Fruit fly (Drosophila melanogaster) whole organism, embryonic: ENCODE results near the gene tho2.

Experiments
- Adf1 ChIP-seq: fragments of 200-800 bp; sonication (Bioruptor generic); IDR thresholded peaks from 2 replicates; pipeline ENCODE4 v1.3.6; 2022; ENCODE audit warnings: missing biosample characterization, missing genetic modification characterization
- CG11085 ChIP-seq: fragments of 200-800 bp; sonication (Bioruptor generic); IDR thresholded peaks from 2 replicates; pipeline ENCODE4 v1.3.6; 2022; ENCODE audit warnings: missing biosample characterization, missing genetic modification characterization
- CG12299 ChIP-seq: fragments of 200-800 bp; sonication (Bioruptor generic); optimal IDR thresholded peaks from 2 replicates; lab custom pipeline; 2018; ENCODE audit warnings: missing biosample characterization, mild to moderate bottlenecking, missing genetic modification characterization
- CG13123 ChIP-seq: fragments of 200-800 bp; sonication (Bioruptor generic); optimal IDR thresholded peaks from 2 replicates; lab custom pipeline; 2016; ENCODE audit warnings: missing biosample characterization, missing genetic modification characterization
- CG14441 ChIP-seq: fragments of 200-800 bp; sonication (Bioruptor generic); IDR thresholded peaks from 2 replicates; pipeline ENCODE4 v1.3.6; 2022; ENCODE audit warnings: missing biosample characterization, missing genetic modification characterization
- CG14667 ChIP-seq: fragments of 200-800 bp; sonication (Bioruptor generic); IDR thresholded peaks from 2 replicates; pipeline ENCODE4 v1.3.6; 2022; ENCODE audit warnings: missing biosample characterization, missing genetic modification characterization
- CG15696 ChIP-seq: fragments of 200-800 bp; sonication (Bioruptor generic); optimal IDR thresholded peaks from 2 replicates; lab custom pipeline; 2019; ENCODE audit warnings: missing biosample characterization, mild to moderate bottlenecking, missing genetic modification characterization, moderate library complexity
- CG18619 ChIP-seq: fragments of 200-800 bp; sonication (Bioruptor generic); optimal IDR thresholded peaks from 3 replicates; lab custom pipeline; 2017; ENCODE audit warnings: missing biosample characterization, mild to moderate bottlenecking, missing genetic modification characterization
- CG2875 ChIP-seq: fragments of 200-800 bp; sonication (Bioruptor generic); optimal IDR thresholded peaks from 2 replicates; lab custom pipeline; 2017; ENCODE audit warnings: missing biosample characterization, mild to moderate bottlenecking, missing genetic modification characterization, missing genetic modification reagents
- CG31388 ChIP-seq: fragments of 200-800 bp; sonication (Bioruptor generic); optimal IDR thresholded peaks from 2 replicates; lab custom pipeline; 2016; ENCODE audit warnings: missing biosample characterization, missing genetic modification characterization
- CG3407 ChIP-seq: fragments of 200-800 bp; sonication (Bioruptor generic); optimal IDR thresholded peaks from 2 replicates; lab custom pipeline; 2018; ENCODE audit warnings: missing biosample characterization, mild to moderate bottlenecking, missing genetic modification characterization
- CG4360 ChIP-seq: fragments of 200-800 bp; sonication (Bioruptor generic); IDR thresholded peaks from 2 replicates; pipeline ENCODE4 v1.3.6; 2022; ENCODE audit warnings: missing biosample characterization, missing genetic modification characterization
- CG4617 ChIP-seq: fragments of 200-800 bp; sonication (Bioruptor generic); optimal IDR thresholded peaks from 3 replicates; lab custom pipeline; 2016; ENCODE audit warnings: missing biosample characterization, missing genetic modification characterization, borderline replicate concordance
- CG7357 ChIP-seq: fragments of 200-800 bp; sonication (Bioruptor generic); IDR thresholded peaks from 3 replicates; pipeline ENCODE4 v1.3.6; 2022; ENCODE audit warnings: missing biosample characterization, missing genetic modification characterization
- CG7839 ChIP-seq: fragments of 200-800 bp; sonication (Bioruptor generic); optimal IDR thresholded peaks from 3 replicates; lab custom pipeline; 2018; ENCODE audit warnings: missing biosample characterization, mild to moderate bottlenecking, missing genetic modification characterization, moderate library complexity
- CG7928 ChIP-seq: fragments of 200-800 bp; sonication (Bioruptor generic); optimal IDR thresholded peaks from 2 replicates; lab custom pipeline; 2017; ENCODE audit warnings: missing biosample characterization, mild to moderate bottlenecking, missing genetic modification characterization
- Dad ChIP-seq: fragments of 200-800 bp; sonication (Bioruptor generic); optimal IDR thresholded peaks from 3 replicates; lab custom pipeline; 2016; ENCODE audit warnings: missing biosample characterization, missing genetic modification characterization
- Dbx ChIP-seq: fragments of 200-800 bp; sonication (Bioruptor generic); IDR thresholded peaks from 3 replicates; pipeline ENCODE4 v1.3.6; 2022; ENCODE audit warnings: missing biosample characterization, missing genetic modification characterization
- Dfd ChIP-seq, 2 experiments: fragments of >200 bp; optimal IDR thresholded peaks; 2 replicates each; lab custom pipeline; 2017; ENCODE audit warnings: missing biosample characterization in 2 of 2, missing genetic modification characterization in 2 of 2
- Drgx ChIP-seq: fragments of 200-800 bp; sonication (Bioruptor generic); IDR thresholded peaks from 2 replicates; pipeline ENCODE4 v1.3.6; 2022; ENCODE audit warnings: missing biosample characterization, missing genetic modification characterization
- Elba2 ChIP-seq: fragments of 200-800 bp; sonication (Bioruptor generic); optimal IDR thresholded peaks from 3 replicates; lab custom pipeline; 2016; ENCODE audit warnings: missing biosample characterization, missing genetic modification characterization
- Ets65A ChIP-seq: fragments of 200-800 bp; sonication (Bioruptor generic); peaks from one replicate; lab custom pipeline; 2016; ENCODE audit warnings: missing biosample characterization, missing genetic modification characterization
- Meics ChIP-seq: fragments of 200-800 bp; sonication (Bioruptor generic); optimal IDR thresholded peaks from 2 replicates; lab custom pipeline; 2017; ENCODE audit warnings: missing biosample characterization, mild to moderate bottlenecking, missing genetic modification characterization
- Pdp1 ChIP-seq, 2 experiments: fragments of 200-800 bp; sonication (Bioruptor generic); optimal IDR thresholded peaks; 3 replicates each; lab custom pipeline; 2016; ENCODE audit warnings: missing biosample characterization in 2 of 2, missing genetic modification characterization in 2 of 2, mild to moderate bottlenecking in 1 of 2, moderate library complexity in 1 of 2
- Rfx ChIP-seq: fragments of 200-800 bp; sonication (Bioruptor generic); IDR thresholded peaks from 2 replicates; pipeline ENCODE4 v1.3.6; 2022; ENCODE audit warnings: missing biosample characterization, missing genetic modification characterization
- Stat92E ChIP-seq, 3 experiments: fragments of >200 bp in 2 of 3; fragments of 200-800 bp in 1 of 3; sonication (Bioruptor generic) in 1 of 3; optimal IDR thresholded peaks; 2 replicates each; lab custom pipeline; 2017 to 2019; ENCODE audit warnings: missing biosample characterization in 3 of 3, missing genetic modification characterization in 3 of 3, mild to moderate bottlenecking in 1 of 3, moderate library complexity in 1 of 3
- Trl ChIP-seq, 3 experiments: fragments of >200 bp in 2 of 3; fragments of 200-800 bp in 1 of 3; sonication (Bioruptor generic) in 1 of 3; optimal IDR thresholded peaks; 2 replicates in 1 of 3; 3 replicates in 2 of 3; lab custom pipeline; 2016 to 2017; ENCODE audit warnings: missing biosample characterization in 1 of 3, missing genetic modification characterization in 1 of 3
- aop ChIP-seq: fragments of 200-800 bp; sonication (Bioruptor generic); IDR thresholded peaks from 2 replicates; pipeline ENCODE4 v1.3.6; 2022; ENCODE audit warnings: missing biosample characterization, missing genetic modification characterization
- cg ChIP-seq: fragments of 200-800 bp; sonication (Bioruptor generic); optimal IDR thresholded peaks from 3 replicates; lab custom pipeline; 2019; ENCODE audit warnings: missing biosample characterization, mild to moderate bottlenecking, missing genetic modification characterization, moderate library complexity
- chinmo ChIP-seq: fragments of 200-800 bp; sonication (Bioruptor generic); IDR thresholded peaks from 4 replicates; pipeline ENCODE4 v1.3.6; 2022; ENCODE audit warnings: missing biosample characterization, missing genetic modification characterization; ENCODE audit not compliant: partially characterized antibody
- croc ChIP-seq: fragments of 200-800 bp; sonication (Bioruptor generic); conservative IDR thresholded peaks from 3 replicates; pipeline ENCODE4 v1.3.6; 2022; ENCODE audit warnings: missing biosample characterization, missing genetic modification characterization
- crol ChIP-seq: fragments of 200-800 bp; sonication (Bioruptor generic); IDR thresholded peaks from 2 replicates; pipeline ENCODE4 v1.3.6; 2022; ENCODE audit warnings: missing biosample characterization, missing genetic modification characterization
- dpn ChIP-seq, 2 experiments: fragments of 200-800 bp; sonication (Bioruptor generic); optimal IDR thresholded peaks; 3 replicates each; lab custom pipeline; 2016; ENCODE audit warnings: missing biosample characterization in 2 of 2, missing genetic modification characterization in 2 of 2
- dysf ChIP-seq: fragments of 200-800 bp; sonication (Bioruptor generic); IDR thresholded peaks from 3 replicates; pipeline ENCODE4 v1.3.6; 2022; ENCODE audit warnings: missing biosample characterization, missing genetic modification characterization
- gce ChIP-seq: fragments of 200-800 bp; sonication (Bioruptor generic); IDR thresholded peaks from 3 replicates; pipeline ENCODE4 v1.3.6; 2022; ENCODE audit warnings: missing biosample characterization, missing genetic modification characterization
- gem ChIP-seq: fragments of 200-800 bp; sonication (Bioruptor generic); optimal IDR thresholded peaks from 2 replicates; lab custom pipeline; 2019; ENCODE audit warnings: missing biosample characterization, mild to moderate bottlenecking, missing genetic modification characterization, moderate library complexity
- gsb-n ChIP-seq: fragments of 200-800 bp; sonication (Bioruptor generic); optimal IDR thresholded peaks from 3 replicates; lab custom pipeline; 2018; ENCODE audit warnings: missing biosample characterization, mild to moderate bottlenecking, missing genetic modification characterization
- ind ChIP-seq: fragments of 200-800 bp; sonication (Bioruptor generic); optimal IDR thresholded peaks from 3 replicates; lab custom pipeline; 2016; ENCODE audit warnings: missing biosample characterization, missing genetic modification characterization
- ken ChIP-seq: fragments of 200-800 bp; sonication (Bioruptor generic); IDR thresholded peaks from 3 replicates; pipeline ENCODE4 v1.3.6; 2022; ENCODE audit warnings: missing biosample characterization, missing genetic modification characterization
- kni ChIP-seq: fragments of 200-800 bp; sonication (Bioruptor generic); optimal IDR thresholded peaks from 3 replicates; lab custom pipeline; 2017; ENCODE audit warnings: mild to moderate bottlenecking, missing biosample characterization, missing genetic modification reagents, missing genetic modification characterization
- knrl ChIP-seq: fragments of 200-800 bp; sonication (Bioruptor generic); IDR thresholded peaks from 3 replicates; pipeline ENCODE4 v1.3.6; 2022; ENCODE audit warnings: missing biosample characterization, missing genetic modification characterization; ENCODE audit not compliant: partially characterized antibody
- lbe ChIP-seq: fragments of 200-800 bp; sonication (Bioruptor generic); optimal IDR thresholded peaks from 2 replicates; lab custom pipeline; 2016; ENCODE audit warnings: missing biosample characterization, mild to moderate bottlenecking, missing genetic modification characterization
- mam ChIP-seq: fragments of 200-800 bp; sonication (Bioruptor generic); optimal IDR thresholded peaks from 3 replicates; lab custom pipeline; 2016; ENCODE audit warnings: missing biosample characterization, missing genetic modification characterization
- oc ChIP-seq: fragments of 200-800 bp; sonication (Bioruptor generic); optimal IDR thresholded peaks from 2 replicates; lab custom pipeline; 2018; ENCODE audit warnings: missing biosample characterization, mild to moderate bottlenecking, missing genetic modification characterization, moderate library complexity
- pum ChIP-seq: fragments of 200-800 bp; sonication (Bioruptor generic); optimal IDR thresholded peaks from 2 replicates; lab custom pipeline; 2016; ENCODE audit warnings: missing biosample characterization, missing genetic modification characterization
- run ChIP-seq: fragments of 200-800 bp; sonication (Bioruptor generic); optimal IDR thresholded peaks from 3 replicates; lab custom pipeline; 2018; ENCODE audit warnings: missing biosample characterization, mild to moderate bottlenecking, missing genetic modification characterization
- sd ChIP-seq: fragments of 200-800 bp; sonication (Bioruptor generic); optimal IDR thresholded peaks from 3 replicates; lab custom pipeline; 2018; ENCODE audit warnings: missing biosample characterization, mild to moderate bottlenecking, missing genetic modification characterization, moderate library complexity
- slou ChIP-seq: fragments of 200-800 bp; sonication (Bioruptor generic); optimal IDR thresholded peaks from 3 replicates; lab custom pipeline; 2016; ENCODE audit warnings: missing biosample characterization, missing genetic modification characterization
- tgo ChIP-seq: fragments of 200-800 bp; sonication (Bioruptor generic); IDR thresholded peaks from 3 replicates; pipeline ENCODE4 v1.3.6; 2022; ENCODE audit warnings: missing biosample characterization, missing genetic modification characterization

The tho2 gene

dm6 chr2L:2175090-2175830 is 30.3 kb upstream of the tho2 start (continued):
- TF ChIP-seq oc (peak; percentile 63), CG4360 (GFP tag; lab: Robert Waterston, UW) (peak; percentile 90), sd (peak; percentile 86), CG14667 (GFP tag; lab: Robert Waterston, UW) (no peak), dpn (GFP tag; optimal IDR thresholded peaks at IDR 0.05; lab: Kevin White, UChicago) (no peak), CG31388 (GFP tag; lab: Kevin White, UChicago) (no peak), CG18619 (GFP tag; lab: Kevin White, UChicago) (no peak), Drgx (0 out of 2 replicates have a peak, but pooled peaks have one; percentile 45), run (no peak), chinmo (GFP tag; lab: Robert Waterston, UW) (peak; percentile 80; the same call in 3 of the 4 replicates), aop (peak; percentile 92), croc (GFP tag; lab: Robert Waterston, UW) (no peak), Pdp1 (GFP tag; optimal IDR thresholded peaks at IDR 0.05; lab: Kevin White, UChicago) (peak in 1 of 2 experiments; percentile 1), CG11085 (GFP tag; lab: Robert Waterston, UW) (no peak), CG7357 (GFP tag; lab: Robert Waterston, UW) (no peak), tgo (no peak), Rfx (GFP tag; lab: Robert Waterston, UW) (0 out of 2 replicates have a peak, but pooled peaks have one; percentile 4), Elba2 (GFP tag; lab: Kevin White, UChicago) (no peak), CG3407 (GFP tag; lab: Kevin White, UChicago) (no peak), ken (GFP tag; lab: Robert Waterston, UW) (no peak), CG14441 (GFP tag; lab: Robert Waterston, UW) (no peak), Dfd (GFP tag; optimal IDR thresholded peaks at IDR 0.05; lab: Kevin White, UChicago) (no peak), knrl (0 out of 3 replicates have a peak, but pooled peaks have one; percentile 11), Dad (GFP tag; lab: Kevin White, UChicago) (no peak), Trl (optimal IDR thresholded peaks at IDR 0.05; lab: Kevin White, UChicago) (peak; percentile 77 to 85), Trl (GFP tag; optimal IDR thresholded peaks at IDR 0.05; lab: Kevin White, UChicago) (no peak), CG12299 (no peak), Dbx (GFP tag; lab: Robert Waterston, UW) (no peak), gsb-n (tag; lab: Kevin White, UChicago) (no peak), pum (GFP tag; lab: Kevin White, UChicago) (no peak), lbe (GFP tag; lab: Kevin White, UChicago) (no peak), dysf (GFP tag; lab: Robert Waterston, UW) (no peak), ind (GFP tag; lab: Kevin White, UChicago) (no peak), CG15696 (tag; lab: Kevin White, UChicago) (no peak), CG7839 (tag; lab: Kevin White, UChicago) (no peak), kni (GFP tag; lab: Kevin White, UChicago) (peak; percentile 61), slou (GFP tag; lab: Kevin White, UChicago) (no peak), Stat92E (GFP tag; optimal IDR thresholded peaks at IDR 0.05; lab: Kevin White, UChicago) (no peak), Adf1 (peak; percentile 30; the same call in 1 of the 2 replicates), Ets65A (no peak), cg (GFP tag; lab: Kevin White, UChicago) (peak; percentile 91), gce (GFP tag; lab: Robert Waterston, UW) (no peak), CG2875 (GFP tag; lab: Kevin White, UChicago) (no peak), CG13123 (GFP tag; lab: Kevin White, UChicago) (no peak), CG7928 (no peak), crol (GFP tag; lab: Robert Waterston, UW) (peak; percentile 84), gem (peak; percentile 2), Meics (GFP tag; lab: Kevin White, UChicago) (no peak), mam (GFP tag; lab: Kevin White, UChicago) (no peak), CG4617 (GFP tag; lab: Kevin White, UChicago) (no peak)
